Fruit fly (Drosophila melanogaster) whole organism, prepupa: ENCODE results near the gene Exn.

ENCODE experiments used
- Blimp-1 ChIP-seq: fragments of 200-800 bp; sonication (Bioruptor generic); optimal IDR thresholded peaks from 3 replicates; lab custom pipeline; 2017; ENCODE audit warnings: missing biosample characterization, missing genetic modification characterization, mild to moderate bottlenecking, moderate library complexity, missing genetic modification reagents
- CG10669 ChIP-seq: fragments of 200-800 bp; sonication (Bioruptor generic); optimal IDR thresholded peaks from 3 replicates; lab custom pipeline; 2018; ENCODE audit warnings: missing biosample characterization, mild to moderate bottlenecking, missing genetic modification characterization, moderate library complexity
- CG11294 ChIP-seq: fragments of 200-800 bp; sonication (Bioruptor generic); IDR thresholded peaks from 2 replicates; pipeline ENCODE4 v1.3.6; 2022; ENCODE audit warnings: missing biosample characterization, missing genetic modification characterization
- CG11762 ChIP-seq: fragments of 200-800 bp; sonication (Bioruptor generic); optimal IDR thresholded peaks from 3 replicates; lab custom pipeline; 2016; ENCODE audit warnings: missing biosample characterization, missing genetic modification characterization; ENCODE audit not compliant: insufficient read depth
- CG11902 ChIP-seq: fragments of 200-800 bp; sonication (Bioruptor generic); optimal IDR thresholded peaks from 3 replicates; lab custom pipeline; 2016; ENCODE audit warnings: missing biosample characterization, missing genetic modification characterization
- CG1621 ChIP-seq: fragments of 200-800 bp; sonication (Bioruptor generic); optimal IDR thresholded peaks from 3 replicates; lab custom pipeline; 2018; ENCODE audit warnings: missing biosample characterization, mild to moderate bottlenecking, missing genetic modification characterization
- CG16779 ChIP-seq: fragments of 200-800 bp; sonication (Bioruptor generic); optimal IDR thresholded peaks from 3 replicates; lab custom pipeline; 2017; ENCODE audit warnings: missing biosample characterization, mild to moderate bottlenecking, missing genetic modification characterization
- CG31627 ChIP-seq: fragments of 200-800 bp; sonication (Bioruptor generic); optimal IDR thresholded peaks from 3 replicates; lab custom pipeline; 2016; ENCODE audit warnings: missing biosample characterization, missing genetic modification characterization
- CG34406 ChIP-seq: fragments of 200-800 bp; sonication (Bioruptor generic); optimal IDR thresholded peaks from 3 replicates; lab custom pipeline; 2016; ENCODE audit warnings: missing biosample characterization, missing genetic modification characterization
- CG3919 ChIP-seq: fragments of 200-800 bp; sonication (Bioruptor generic); optimal IDR thresholded peaks from 3 replicates; lab custom pipeline; 2016; ENCODE audit warnings: missing biosample characterization, missing genetic modification characterization
- CG4318 ChIP-seq: fragments of 200-800 bp; sonication (Bioruptor generic); optimal IDR thresholded peaks from 3 replicates; lab custom pipeline; 2017; ENCODE audit warnings: missing biosample characterization, mild to moderate bottlenecking, missing genetic modification characterization
- CG6163 ChIP-seq: fragments of 200-800 bp; sonication (Bioruptor generic); IDR thresholded peaks from 3 replicates; pipeline ENCODE4 v1.3.6; 2022; ENCODE audit warnings: missing biosample characterization, missing genetic modification characterization
- CG6276 ChIP-seq: fragments of 200-800 bp; sonication (Bioruptor generic); optimal IDR thresholded peaks from 2 replicates; lab custom pipeline; 2017; ENCODE audit warnings: missing biosample characterization, mild to moderate bottlenecking, missing genetic modification characterization
- CG6792 ChIP-seq: fragments of 200-800 bp; sonication (Bioruptor generic); optimal IDR thresholded peaks from 3 replicates; lab custom pipeline; 2016; ENCODE audit warnings: missing biosample characterization, missing genetic modification characterization
- CG6854 ChIP-seq: fragments of 200-800 bp; sonication (Bioruptor generic); optimal IDR thresholded peaks from 2 replicates; lab custom pipeline; 2017; ENCODE audit warnings: missing biosample characterization, mild to moderate bottlenecking, missing genetic modification characterization
- CG8319 ChIP-seq: fragments of 200-800 bp; sonication (Bioruptor generic); optimal IDR thresholded peaks from 3 replicates; lab custom pipeline; 2016; ENCODE audit warnings: missing biosample characterization, missing genetic modification characterization
- CG8632 ChIP-seq: fragments of 200-800 bp; sonication (Bioruptor generic); optimal IDR thresholded peaks from 3 replicates; lab custom pipeline; 2016; ENCODE audit warnings: missing biosample characterization, missing genetic modification characterization
- Eip75B ChIP-seq: fragments of 200-800 bp; sonication (Bioruptor generic); optimal IDR thresholded peaks from 3 replicates; lab custom pipeline; 2016; ENCODE audit warnings: missing biosample characterization, missing genetic modification characterization
- Eip93F ChIP-seq: fragments of 200-800 bp; sonication (Bioruptor generic); optimal IDR thresholded peaks from 2 replicates; lab custom pipeline; 2016; ENCODE audit warnings: missing biosample characterization, mild to moderate bottlenecking, missing genetic modification characterization
- Ets21C ChIP-seq: fragments of 200-800 bp; sonication (Bioruptor generic); optimal IDR thresholded peaks from 3 replicates; lab custom pipeline; 2016; ENCODE audit warnings: missing biosample characterization, missing genetic modification characterization
- Ets96B ChIP-seq: fragments of 200-800 bp; optimal IDR thresholded peaks from 2 replicates; lab custom pipeline; 2019; ENCODE audit warnings: missing biosample characterization, mild to moderate bottlenecking, missing genetic modification characterization, moderate library complexity
- Gug ChIP-seq: fragments of 200-800 bp; sonication (Bioruptor generic); IDR thresholded peaks from 2 replicates; pipeline ENCODE4 v1.3.6; 2022; ENCODE audit warnings: missing biosample characterization, missing genetic modification characterization
- Hr38 ChIP-seq: sonication (Bioruptor generic); optimal IDR thresholded peaks from 2 replicates; lab custom pipeline; 2016; ENCODE audit warnings: missing biosample characterization, missing genetic modification characterization
- Lpt ChIP-seq: fragments of 200-800 bp; sonication (Bioruptor generic); optimal IDR thresholded peaks from 3 replicates; lab custom pipeline; 2016; ENCODE audit warnings: missing biosample characterization, missing genetic modification characterization
- Met ChIP-seq: fragments of 200-800 bp; sonication (Bioruptor generic); optimal IDR thresholded peaks from 3 replicates; lab custom pipeline; 2016; ENCODE audit warnings: missing biosample characterization, missing genetic modification characterization
- OdsH ChIP-seq: fragments of 200-800 bp; sonication (Bioruptor generic); optimal IDR thresholded peaks from 3 replicates; lab custom pipeline; 2016; ENCODE audit warnings: missing biosample characterization, missing genetic modification characterization
- Smox ChIP-seq: fragments of 200-800 bp; sonication (Bioruptor generic); optimal IDR thresholded peaks from 3 replicates; lab custom pipeline; 2016; ENCODE audit warnings: missing biosample characterization, missing genetic modification characterization
- Sox102F ChIP-seq: fragments of 200-800 bp; sonication (Bioruptor generic); optimal IDR thresholded peaks from 2 replicates; lab custom pipeline; 2016; ENCODE audit warnings: missing biosample characterization, mild to moderate bottlenecking, missing genetic modification characterization
- Sox14 ChIP-seq: fragments of 200-800 bp; sonication (Bioruptor generic); optimal IDR thresholded peaks from 3 replicates; lab custom pipeline; 2016; ENCODE audit warnings: missing biosample characterization, missing genetic modification characterization
- Sox15 ChIP-seq: fragments of 200-800 bp; sonication (Bioruptor generic); optimal IDR thresholded peaks from 3 replicates; lab custom pipeline; 2016; ENCODE audit warnings: missing biosample characterization, missing genetic modification characterization
- achi ChIP-seq: fragments of 200-800 bp; sonication (Bioruptor generic); optimal IDR thresholded peaks from 3 replicates; lab custom pipeline; 2016; ENCODE audit warnings: missing biosample characterization, missing genetic modification characterization
- cyc ChIP-seq: fragments of 200-800 bp; sonication (Bioruptor generic); optimal IDR thresholded peaks from 3 replicates; lab custom pipeline; 2016; ENCODE audit warnings: missing biosample characterization, missing genetic modification characterization
- dac ChIP-seq: fragments of 200-800 bp; sonication (Bioruptor generic); optimal IDR thresholded peaks from 2 replicates; lab custom pipeline; 2017; ENCODE audit warnings: missing biosample characterization, mild to moderate bottlenecking, missing genetic modification characterization
- dsx ChIP-seq: fragments of 200-800 bp; optimal IDR thresholded peaks from 3 replicates; lab custom pipeline; 2019; ENCODE audit warnings: missing biosample characterization, mild to moderate bottlenecking, missing genetic modification characterization, moderate library complexity; ENCODE audit not compliant: poor library complexity, severe bottlenecking
- eg ChIP-seq: fragments of 200-800 bp; sonication (Bioruptor generic); IDR thresholded peaks from 3 replicates; pipeline ENCODE4 v1.3.6; 2022; ENCODE audit warnings: missing biosample characterization, missing genetic modification characterization
- esn ChIP-seq: fragments of 200-800 bp; sonication (Bioruptor generic); optimal IDR thresholded peaks from 2 replicates; lab custom pipeline; 2016; ENCODE audit warnings: missing biosample characterization, mild to moderate bottlenecking, missing genetic modification characterization, moderate library complexity
- fd59A ChIP-seq: fragments of 200-800 bp; sonication (Bioruptor generic); optimal IDR thresholded peaks from 2 replicates; lab custom pipeline; 2017; ENCODE audit warnings: missing biosample characterization, mild to moderate bottlenecking, missing genetic modification characterization, missing genetic modification reagents
- fd85E ChIP-seq: fragments of 200-800 bp; sonication (Bioruptor generic); optimal IDR thresholded peaks from 3 replicates; lab custom pipeline; 2016; ENCODE audit warnings: missing biosample characterization, missing genetic modification characterization
- lz ChIP-seq: fragments of 200-800 bp; sonication (Bioruptor generic); optimal IDR thresholded peaks from 3 replicates; lab custom pipeline; 2016; ENCODE audit warnings: missing biosample characterization, missing genetic modification characterization
- net ChIP-seq: fragments of 200-800 bp; sonication (Bioruptor generic); optimal IDR thresholded peaks from 3 replicates; lab custom pipeline; 2016; ENCODE audit warnings: missing biosample characterization, missing genetic modification characterization
- pdm3 ChIP-seq: fragments of 200-800 bp; sonication (Bioruptor generic); optimal IDR thresholded peaks from 3 replicates; lab custom pipeline; 2016; ENCODE audit warnings: missing biosample characterization, missing genetic modification characterization
- salr ChIP-seq, 2 experiments: fragments of 200-800 bp; sonication (Bioruptor generic); optimal IDR thresholded peaks; 3 replicates each; lab custom pipeline; 2016 to 2018; ENCODE audit warnings: missing biosample characterization in 2 of 2, missing genetic modification characterization in 2 of 2, mild to moderate bottlenecking in 1 of 2
- spab ChIP-seq: fragments of 200-800 bp; sonication (Bioruptor generic); optimal IDR thresholded peaks from 2 replicates; lab custom pipeline; 2017; ENCODE audit warnings: missing biosample characterization, mild to moderate bottlenecking, missing genetic modification characterization, missing genetic modification reagents
- ss ChIP-seq, 2 experiments: fragments of 200-800 bp; sonication (Bioruptor generic); optimal IDR thresholded peaks; 2 replicates in 1 of 2; 3 replicates in 1 of 2; lab custom pipeline; 2017 to 2018; ENCODE audit warnings: mild to moderate bottlenecking in 2 of 2, missing biosample characterization in 2 of 2, missing genetic modification characterization in 2 of 2, moderate library complexity in 1 of 2
- svp ChIP-seq: fragments of 200-800 bp; sonication (Bioruptor generic); peaks from one replicate; lab custom pipeline; 2016; ENCODE audit warnings: missing biosample characterization, missing genetic modification characterization
- topi ChIP-seq: fragments of 200-800 bp; sonication (Bioruptor generic); optimal IDR thresholded peaks from 3 replicates; lab custom pipeline; 2016; ENCODE audit warnings: missing biosample characterization, missing genetic modification characterization
- vri ChIP-seq: fragments of 200-800 bp; sonication (Bioruptor generic); optimal IDR thresholded peaks from 3 replicates; lab custom pipeline; 2016; ENCODE audit warnings: missing biosample characterization, mild to moderate bottlenecking, missing genetic modification characterization

The Exn gene

dm6 chr3L:16971611-16972359 is 2.0 kb downstream of the Exn start (continued):
- TF ChIP-seq topi (GFP tag; lab: Kevin White, UChicago): no peak
- TF ChIP-seq lz (GFP tag; lab: Kevin White, UChicago): no peak
- no peak for TF ChIP-seq CG6163 (GFP tag; lab: Robert Waterston, UW)
- TF ChIP-seq CG10669 (GFP tag; lab: Kevin White, UChicago): no peak
- TF ChIP-seq dac: no peak
- no peak for TF ChIP-seq vri (GFP tag; lab: Kevin White, UChicago)
- peak; percentile 28 for TF ChIP-seq achi (GFP tag; lab: Kevin White, UChicago)
- no peak for TF ChIP-seq CG3919 (GFP tag; lab: Kevin White, UChicago)
- no peak for TF ChIP-seq fd59A (GFP tag; lab: Kevin White, UChicago)
- TF ChIP-seq ss (GFP tag; optimal IDR thresholded peaks at IDR 0.05; lab: Kevin White, UChicago): no peak
- TF ChIP-seq salr (GFP tag; optimal IDR thresholded peaks at IDR 0.05; lab: Kevin White, UChicago): no peak
- TF ChIP-seq CG31627 (GFP tag; lab: Kevin White, UChicago): no peak
- TF ChIP-seq CG16779: no peak
- TF ChIP-seq CG11294 (GFP tag; lab: Robert Waterston, UW): no peak
- TF ChIP-seq CG6276 (GFP tag; lab: Kevin White, UChicago): peak; percentile 63
- peak; percentile 17 for TF ChIP-seq OdsH (GFP tag; lab: Kevin White, UChicago)
- peak; percentile 48 for TF ChIP-seq CG8632
- TF ChIP-seq esn (GFP tag; lab: Kevin White, UChicago): peak; percentile 10
- peak; percentile 2 for TF ChIP-seq CG6792
- no peak for TF ChIP-seq CG11762 (GFP tag; lab: Kevin White, UChicago)
- no peak for TF ChIP-seq net (GFP tag; lab: Kevin White, UChicago)
- TF ChIP-seq Lpt (GFP tag; lab: Kevin White, UChicago): peak; percentile 50
- no peak for TF ChIP-seq Eip93F (GFP tag; lab: Kevin White, UChicago)
- TF ChIP-seq Hr38 (GFP tag; lab: Kevin White, UChicago): no peak
- TF ChIP-seq dsx: peak; percentile 24
- TF ChIP-seq CG8319 (GFP tag; lab: Kevin White, UChicago): no peak
- TF ChIP-seq CG4318 (GFP tag; lab: Kevin White, UChicago): no peak
- TF ChIP-seq fd85E: no peak
- TF ChIP-seq svp (GFP tag; lab: Kevin White, UChicago): peak; percentile 61
- no peak for TF ChIP-seq pdm3 (GFP tag; lab: Kevin White, UChicago)
- no peak for TF ChIP-seq CG1621
- TF ChIP-seq CG34406 (GFP tag; lab: Kevin White, UChicago): peak; percentile 54
- no peak for TF ChIP-seq Ets21C (GFP tag; lab: Kevin White, UChicago)
- TF ChIP-seq Sox14: no peak

- TF ChIP-seq CG11294 (GFP tag; lab: Robert Waterston, UW) (peak; percentile 8; the same call in 1 of the 2 replicates), Sox15 (GFP tag; lab: Kevin White, UChicago) (no peak), CG34406 (GFP tag; lab: Kevin White, UChicago) (peak; percentile 52), CG6276 (GFP tag; lab: Kevin White, UChicago) (peak; percentile 59), spab (GFP tag; lab: Kevin White, UChicago) (peak; percentile 32), pdm3 (GFP tag; lab: Kevin White, UChicago) (peak; percentile 37), CG11902 (no peak), eg (peak; percentile 47; the same call in 2 of the 3 replicates), Gug (no peak), salr (GFP tag; optimal IDR thresholded peaks at IDR 0.05; lab: Kevin White, UChicago) (peak in 1 of 2 experiments; percentile 42), Sox102F (GFP tag; lab: Kevin White, UChicago) (peak; percentile 65), Blimp-1 (GFP tag; lab: Kevin White, UChicago) (no peak), CG8632 (no peak), CG6163 (GFP tag; lab: Robert Waterston, UW) (no peak), lz (GFP tag; lab: Kevin White, UChicago) (peak; percentile 63), Met (GFP tag; lab: Kevin White, UChicago) (peak; percentile 52), CG8319 (GFP tag; lab: Kevin White, UChicago) (no peak), CG10669 (GFP tag; lab: Kevin White, UChicago) (peak; percentile 34), CG1621 (no peak), Ets96B (tag; lab: Kevin White, UChicago) (no peak), dac (no peak), cyc (GFP tag; lab: Kevin White, UChicago) (peak; percentile 45), fd85E (no peak), CG6792 (peak; percentile 52), Lpt (GFP tag; lab: Kevin White, UChicago) (no peak), Smox (GFP tag; lab: Kevin White, UChicago) (peak; percentile 61), Eip75B (GFP tag; lab: Kevin White, UChicago) (peak; percentile 54), Eip93F (GFP tag; lab: Kevin White, UChicago) (no peak), CG6854 (GFP tag; lab: Kevin White, UChicago) (peak; percentile 24)
These were observed 4.9 kb downstream of the Exn start for dm6 chr3L:16974645-16975151.
